Fruit fly (Drosophila melanogaster): Measurements from ENCODE around the gene lbl.

DNA sequence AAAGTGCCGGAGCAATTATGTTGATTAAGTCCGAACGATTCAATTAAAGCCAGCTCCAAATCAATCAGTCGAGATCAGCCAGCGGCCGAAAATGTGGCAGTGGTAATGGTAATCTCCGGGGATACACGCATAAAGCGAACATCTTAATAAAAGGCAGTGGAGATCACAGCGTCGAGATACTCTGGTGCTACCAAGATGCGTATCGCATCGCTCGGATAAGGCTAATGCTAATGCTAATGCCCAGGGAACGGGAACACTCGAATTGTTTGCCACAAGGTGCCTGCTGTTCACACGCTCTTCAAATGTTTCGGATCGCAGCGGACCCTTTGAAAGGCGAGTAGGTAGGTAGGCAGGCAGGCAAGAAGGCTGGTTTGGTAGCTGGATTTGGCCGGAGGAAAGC, 19.8 kb downstream of the lbl start:
- TF ChIP-seq CG9948 (tag; optimal IDR thresholded peaks at IDR 0.05), result no peak
- TF ChIP-seq CG4496 (GFP tag; IDR thresholded peaks at IDR 0.05), result no peak
- TF ChIP-seq CG8159 (tag; optimal IDR thresholded peaks at IDR 0.05), result no peak
- no peak for TF ChIP-seq CG12605 (GFP tag; IDR thresholded peaks at IDR 0.05)
- no peak for TF ChIP-seq CG13204 (GFP tag; optimal IDR thresholded peaks at IDR 0.05)
- no peak for TF ChIP-seq Snoo (tag; optimal IDR thresholded peaks at IDR 0.05)
- TF ChIP-seq EcR (GFP tag; optimal IDR thresholded peaks at IDR 0.05), result no peak
- no peak for TF ChIP-seq Ets98B (GFP tag; IDR thresholded peaks at IDR 0.05)
- TF ChIP-seq rn (GFP tag; IDR thresholded peaks at IDR 0.05), result no peak
- no peak for TF ChIP-seq gl (tag; optimal IDR thresholded peaks at IDR 0.05)
- no peak for TF ChIP-seq Pif1B (GFP tag; optimal IDR thresholded peaks at IDR 0.05)
- TF ChIP-seq D1 (tag; optimal IDR thresholded peaks at IDR 0.05), result no peak
- no peak for TF ChIP-seq CG10348 (GFP tag; IDR thresholded peaks at IDR 0.05)
- TF ChIP-seq CG34367 (tag; optimal IDR thresholded peaks at IDR 0.05), result no peak
